Fruit fly (Drosophila melanogaster) whole organism, embryonic: Measurements from ENCODE around the gene Ublcp1.
A peak's percentile ranks its signal among the peaks of the same experiment; 100 is the strongest.

Experiments
- Antp ChIP-seq: fragments of 200-800 bp; sonication (Bioruptor generic); optimal IDR thresholded peaks from 3 replicates; lab custom pipeline; 2016; ENCODE audit warnings: missing biosample characterization, missing genetic modification characterization
- Bteb2 ChIP-seq: fragments of 200-800 bp; sonication (Bioruptor generic); optimal IDR thresholded peaks from 2 replicates; lab custom pipeline; 2016; ENCODE audit warnings: missing biosample characterization, missing genetic modification characterization
- CG10543 ChIP-seq: fragments of 200-800 bp; sonication (Bioruptor generic); optimal IDR thresholded peaks from 3 replicates; lab custom pipeline; 2017; ENCODE audit warnings: missing biosample characterization, mild to moderate bottlenecking, missing genetic modification characterization, moderate library complexity
- CG10979 ChIP-seq: fragments of 200-800 bp; sonication (Bioruptor generic); optimal IDR thresholded peaks from 2 replicates; lab custom pipeline; 2018; ENCODE audit warnings: missing biosample characterization, mild to moderate bottlenecking, missing genetic modification characterization, moderate library complexity
- CG12104 ChIP-seq: fragments of 200-800 bp; sonication (Bioruptor generic); optimal IDR thresholded peaks from 3 replicates; lab custom pipeline; 2016; ENCODE audit warnings: missing biosample characterization, missing genetic modification characterization
- CG12942 ChIP-seq: fragments of 200-800 bp; sonication (Bioruptor generic); optimal IDR thresholded peaks from 3 replicates; lab custom pipeline; 2016; ENCODE audit warnings: missing biosample characterization, missing genetic modification characterization
- CG14050 ChIP-seq: fragments of 200-800 bp; sonication (Bioruptor generic); IDR thresholded peaks from 3 replicates; pipeline ENCODE4 v1.3.6; 2022; ENCODE audit warnings: missing biosample characterization, missing genetic modification characterization
- CG14667 ChIP-seq: fragments of 200-800 bp; sonication (Bioruptor generic); IDR thresholded peaks from 2 replicates; pipeline ENCODE4 v1.3.6; 2022; ENCODE audit warnings: missing biosample characterization, missing genetic modification characterization
- CG15011 ChIP-seq: fragments of 200-800 bp; sonication (Bioruptor generic); optimal IDR thresholded peaks from 3 replicates; lab custom pipeline; 2018; ENCODE audit warnings: missing biosample characterization, mild to moderate bottlenecking, missing genetic modification characterization
- CG15514 ChIP-seq: fragments of 200-800 bp; sonication (Bioruptor generic); optimal IDR thresholded peaks from 3 replicates; lab custom pipeline; 2017; ENCODE audit warnings: missing biosample characterization, missing genetic modification characterization, mild to moderate bottlenecking, moderate library complexity, missing genetic modification reagents
- CG15696 ChIP-seq: fragments of 200-800 bp; sonication (Bioruptor generic); optimal IDR thresholded peaks from 2 replicates; lab custom pipeline; 2019; ENCODE audit warnings: missing biosample characterization, mild to moderate bottlenecking, missing genetic modification characterization, moderate library complexity
- CG17186 ChIP-seq: fragments of 200-800 bp; sonication (Bioruptor generic); optimal IDR thresholded peaks from 3 replicates; lab custom pipeline; 2017; ENCODE audit warnings: missing biosample characterization, missing genetic modification reagents, missing genetic modification characterization
- CG18764 ChIP-seq: fragments of 200-800 bp; sonication (Bioruptor generic); optimal IDR thresholded peaks from 3 replicates; lab custom pipeline; 2016; ENCODE audit warnings: missing biosample characterization, missing genetic modification characterization
- CG2120 ChIP-seq: fragments of 200-800 bp; sonication (Bioruptor generic); optimal IDR thresholded peaks from 3 replicates; lab custom pipeline; 2016; ENCODE audit warnings: missing biosample characterization, missing genetic modification characterization
- CG2202 ChIP-seq: fragments of 200-800 bp; sonication (Bioruptor generic); optimal IDR thresholded peaks from 2 replicates; lab custom pipeline; 2018; ENCODE audit warnings: missing biosample characterization, mild to moderate bottlenecking, missing genetic modification characterization
- CG31388 ChIP-seq: fragments of 200-800 bp; sonication (Bioruptor generic); optimal IDR thresholded peaks from 2 replicates; lab custom pipeline; 2016; ENCODE audit warnings: missing biosample characterization, missing genetic modification characterization
- CG5245 ChIP-seq: fragments of 200-800 bp; sonication (Bioruptor generic); optimal IDR thresholded peaks from 3 replicates; lab custom pipeline; 2016; ENCODE audit warnings: missing biosample characterization, missing genetic modification characterization
- CG6272 ChIP-seq: fragments of 200-800 bp; sonication (Bioruptor generic); IDR thresholded peaks from 2 replicates; pipeline ENCODE4 v1.3.6; 2022; ENCODE audit warnings: missing biosample characterization, missing genetic modification characterization
- CG6683 ChIP-seq: fragments of 200-800 bp; sonication (Bioruptor generic); optimal IDR thresholded peaks from 2 replicates; lab custom pipeline; 2017; ENCODE audit warnings: missing biosample characterization, mild to moderate bottlenecking, missing genetic modification characterization, missing genetic modification reagents
- CG7357 ChIP-seq: fragments of 200-800 bp; sonication (Bioruptor generic); IDR thresholded peaks from 3 replicates; pipeline ENCODE4 v1.3.6; 2022; ENCODE audit warnings: missing biosample characterization, missing genetic modification characterization
- CG7839 ChIP-seq: fragments of 200-800 bp; sonication (Bioruptor generic); optimal IDR thresholded peaks from 3 replicates; lab custom pipeline; 2018; ENCODE audit warnings: missing biosample characterization, mild to moderate bottlenecking, missing genetic modification characterization, moderate library complexity
- Dip2 ChIP-seq: fragments of 200-800 bp; sonication (Bioruptor generic); IDR thresholded peaks from 2 replicates; pipeline ENCODE4 v1.3.6; 2022; ENCODE audit warnings: missing biosample characterization, missing genetic modification characterization
- Dll ChIP-seq: fragments of 200-800 bp; sonication (Bioruptor generic); IDR thresholded peaks from 4 replicates; pipeline ENCODE4 v1.3.6; 2022; ENCODE audit warnings: missing biosample characterization, missing genetic modification characterization; ENCODE audit not compliant: partially characterized antibody
- Drgx ChIP-seq: fragments of 200-800 bp; sonication (Bioruptor generic); IDR thresholded peaks from 2 replicates; pipeline ENCODE4 v1.3.6; 2022; ENCODE audit warnings: missing biosample characterization, missing genetic modification characterization
- ERR ChIP-seq: fragments of 200-800 bp; sonication (Bioruptor generic); optimal IDR thresholded peaks from 2 replicates; lab custom pipeline; 2016; ENCODE audit warnings: missing biosample characterization, missing genetic modification characterization
- Gug ChIP-seq: fragments of 200-800 bp; sonication (Bioruptor generic); IDR thresholded peaks from 4 replicates; pipeline ENCODE4 v1.3.6; 2022; ENCODE audit warnings: missing biosample characterization, missing genetic modification characterization
- H2.0 ChIP-seq: fragments of 200-800 bp; sonication (Bioruptor generic); IDR thresholded peaks from 2 replicates; pipeline ENCODE4 v1.3.6; 2022; ENCODE audit warnings: missing biosample characterization, missing genetic modification characterization
- HLHmδ ChIP-seq: fragments of 200-800 bp; sonication (Bioruptor generic); optimal IDR thresholded peaks from 2 replicates; lab custom pipeline; 2018; ENCODE audit warnings: missing biosample characterization, mild to moderate bottlenecking, missing genetic modification characterization, moderate library complexity
- Hr39 ChIP-seq: fragments of >200 bp; optimal IDR thresholded peaks from 2 replicates; lab custom pipeline; 2017
- Hr78 ChIP-seq, 2 experiments: fragments of 200-800 bp in 1 of 2; fragments of >200 bp in 1 of 2; sonication (Bioruptor generic) in 1 of 2; optimal IDR thresholded peaks; 2 replicates each; lab custom pipeline; 2017 to 2019; ENCODE audit warnings: missing biosample characterization in 2 of 2, missing genetic modification characterization in 2 of 2, mild to moderate bottlenecking in 1 of 2, moderate library complexity in 1 of 2
- Kr ChIP-seq: fragments of 200-800 bp; sonication (Bioruptor generic); optimal IDR thresholded peaks from 2 replicates; lab custom pipeline; 2017; ENCODE audit warnings: missing biosample characterization, mild to moderate bottlenecking, missing genetic modification characterization
- Lhr ChIP-seq: fragments of 200-800 bp; sonication (Bioruptor generic); optimal IDR thresholded peaks from 3 replicates; lab custom pipeline; 2017; ENCODE audit warnings: mild to moderate bottlenecking, missing biosample characterization, missing genetic modification reagents, missing genetic modification characterization
- Opbp ChIP-seq: fragments of 200-800 bp; sonication (Bioruptor generic); IDR thresholded peaks from 3 replicates; pipeline ENCODE4 v1.3.6; 2022; ENCODE audit warnings: missing biosample characterization, missing genetic modification characterization; ENCODE audit not compliant: partially characterized antibody
- ato ChIP-seq: fragments of 200-800 bp; sonication (Bioruptor generic); IDR thresholded peaks from 2 replicates; pipeline ENCODE4 v1.3.6; 2022; ENCODE audit warnings: missing biosample characterization, missing genetic modification characterization; ENCODE audit not compliant: partially characterized antibody
- chinmo ChIP-seq: fragments of 200-800 bp; sonication (Bioruptor generic); IDR thresholded peaks from 4 replicates; pipeline ENCODE4 v1.3.6; 2022; ENCODE audit warnings: missing biosample characterization, missing genetic modification characterization; ENCODE audit not compliant: partially characterized antibody
- cwo ChIP-seq: fragments of 200-800 bp; sonication (Bioruptor generic); optimal IDR thresholded peaks from 3 replicates; lab custom pipeline; 2017; ENCODE audit warnings: missing biosample characterization, missing genetic modification characterization, mild to moderate bottlenecking, moderate library complexity, missing genetic modification reagents
- dati ChIP-seq: fragments of 200-800 bp; sonication (Bioruptor generic); IDR thresholded peaks from 2 replicates; pipeline ENCODE4 v1.3.6; 2022; ENCODE audit warnings: missing biosample characterization, missing genetic modification characterization
- dimm ChIP-seq: fragments of 200-800 bp; sonication (Bioruptor generic); IDR thresholded peaks from 2 replicates; pipeline ENCODE4 v1.3.6; 2022; ENCODE audit warnings: missing biosample characterization, missing genetic modification characterization
- disco-r ChIP-seq: fragments of 200-800 bp; sonication (Bioruptor generic); optimal IDR thresholded peaks from 2 replicates; lab custom pipeline; 2016; ENCODE audit warnings: missing biosample characterization, missing genetic modification characterization
- dpn ChIP-seq, 2 experiments: fragments of 200-800 bp; sonication (Bioruptor generic); optimal IDR thresholded peaks; 3 replicates each; lab custom pipeline; 2016; ENCODE audit warnings: missing biosample characterization in 2 of 2, missing genetic modification characterization in 2 of 2
- fd102C ChIP-seq: fragments of 200-800 bp; sonication (Bioruptor generic); optimal IDR thresholded peaks from 2 replicates; lab custom pipeline; 2018; ENCODE audit warnings: missing biosample characterization, mild to moderate bottlenecking, missing genetic modification characterization, moderate library complexity
- gce ChIP-seq: fragments of 200-800 bp; sonication (Bioruptor generic); IDR thresholded peaks from 3 replicates; pipeline ENCODE4 v1.3.6; 2022; ENCODE audit warnings: missing biosample characterization, missing genetic modification characterization
- insv ChIP-seq, 2 experiments: fragments of 200-800 bp; sonication (Bioruptor generic); optimal IDR thresholded peaks; 3 replicates each; lab custom pipeline; 2016 to 2018; ENCODE audit warnings: missing biosample characterization in 2 of 2, missing genetic modification characterization in 2 of 2
- lab ChIP-seq: fragments of 200-800 bp; sonication (Bioruptor generic); optimal IDR thresholded peaks from 3 replicates; lab custom pipeline; 2017; ENCODE audit warnings: missing biosample characterization, missing genetic modification characterization, mild to moderate bottlenecking, moderate library complexity, missing genetic modification reagents
- nmo ChIP-seq: fragments of 200-800 bp; sonication (Bioruptor generic); optimal IDR thresholded peaks from 2 replicates; lab custom pipeline; 2018; ENCODE audit warnings: missing biosample characterization, mild to moderate bottlenecking, missing genetic modification characterization, moderate library complexity
- stwl ChIP-seq: fragments of 200-800 bp; sonication (Bioruptor generic); optimal IDR thresholded peaks from 3 replicates; lab custom pipeline; 2018; ENCODE audit warnings: missing biosample characterization, mild to moderate bottlenecking, missing genetic modification characterization, moderate library complexity
- tll ChIP-seq, 2 experiments: fragments of 200-800 bp in 1 of 2; fragments of >200 bp in 1 of 2; sonication (Bioruptor generic) in 1 of 2; optimal IDR thresholded peaks; 2 replicates each; lab custom pipeline; 2017 to 2019; ENCODE audit warnings: missing biosample characterization in 2 of 2, missing genetic modification characterization in 2 of 2, mild to moderate bottlenecking in 1 of 2, moderate library complexity in 1 of 2
- trh ChIP-seq: fragments of 200-800 bp; sonication (Bioruptor generic); optimal IDR thresholded peaks from 2 replicates; lab custom pipeline; 2016; ENCODE audit warnings: missing biosample characterization, missing genetic modification characterization
- ttk ChIP-seq: fragments of 200-800 bp; sonication (Bioruptor generic); IDR thresholded peaks from 2 replicates; pipeline ENCODE4 v2.1.2; 2022; ENCODE audit warnings: missing biosample characterization, missing genetic modification characterization
- zf30C ChIP-seq: fragments of 200-800 bp; sonication (Bioruptor generic); optimal IDR thresholded peaks from 3 replicates; lab custom pipeline; 2018; ENCODE audit warnings: missing biosample characterization, mild to moderate bottlenecking, missing genetic modification characterization

Gene Ublcp1

dm6 chr3R:23028506-23028905 is 32.8 kb upstream of the Ublcp1 start (continued):
- peak; percentile 45; the same call in 1 of the 2 replicates for TF ChIP-seq H2.0 (GFP tag; lab: Robert Waterston, UW)
- TF ChIP-seq Opbp (GFP tag; lab: Robert Waterston, UW): no peak
- TF ChIP-seq CG6683 (GFP tag; lab: Kevin White, UChicago): no peak
- no peak for TF ChIP-seq Hr39 (lab: Kevin White, UChicago)
- TF ChIP-seq CG14050 (GFP tag; lab: Robert Waterston, UW): no peak
- TF ChIP-seq Dll (GFP tag; lab: Robert Waterston, UW): no peak
- TF ChIP-seq trh (GFP tag; lab: Kevin White, UChicago): no peak
- TF ChIP-seq CG15696: no peak
- TF ChIP-seq CG12104 (GFP tag; lab: Kevin White, UChicago): peak; percentile 37
- no peak for TF ChIP-seq ato (GFP tag; lab: Robert Waterston, UW)
- peak; percentile 43 for TF ChIP-seq Bteb2
- peak; percentile 46; the same call in 1 of the 2 replicates for TF ChIP-seq Drgx (GFP tag; lab: Robert Waterston, UW)
- no peak for TF ChIP-seq CG14667 (GFP tag; lab: Robert Waterston, UW)
- no peak for TF ChIP-seq stwl (tag; lab: Kevin White, UChicago)
- TF ChIP-seq ttk (GFP tag; lab: Robert Waterston, UW): 0 out of 2 replicates have a peak, but pooled peaks have one; percentile 28
- peak; percentile 79 for TF ChIP-seq CG2120 (GFP tag; lab: Kevin White, UChicago)
- TF ChIP-seq chinmo (GFP tag; lab: Robert Waterston, UW): no peak
- peak; percentile 17 for TF ChIP-seq CG15514 (GFP tag; lab: Kevin White, UChicago)
- peak; percentile 67 for TF ChIP-seq Antp (GFP tag; lab: Kevin White, UChicago)
- no peak for TF ChIP-seq CG10979
- TF ChIP-seq CG2202: no peak
- TF ChIP-seq CG7839 (tag; lab: Kevin White, UChicago): peak; percentile 64
- no peak for TF ChIP-seq Dip2 (GFP tag; lab: Robert Waterston, UW)
- TF ChIP-seq dpn (GFP tag; optimal IDR thresholded peaks at IDR 0.05; lab: Kevin White, UChicago): peak; percentile 40 to 71
- no peak for TF ChIP-seq zf30C
- no peak for TF ChIP-seq tll (GFP tag; optimal IDR thresholded peaks at IDR 0.05; lab: Kevin White, UChicago)
- TF ChIP-seq ERR (GFP tag; lab: Kevin White, UChicago): no peak
- TF ChIP-seq CG12942 (GFP tag; lab: Kevin White, UChicago): no peak
- TF ChIP-seq HLHmδ (GFP tag; lab: Kevin White, UChicago): no peak
- TF ChIP-seq Gug: peak; percentile 66; the same call in 1 of the 4 replicates
- TF ChIP-seq nmo (GFP tag; lab: Kevin White, UChicago): peak; percentile 36
- TF ChIP-seq CG5245 (GFP tag; lab: Kevin White, UChicago): peak; percentile 13
- TF ChIP-seq Lhr: no peak
- no peak for TF ChIP-seq CG15011 (GFP tag; lab: Kevin White, UChicago)
- peak; percentile 44 for TF ChIP-seq cwo (GFP tag; lab: Kevin White, UChicago)
- no peak for TF ChIP-seq gce
- no peak for TF ChIP-seq CG17186 (GFP tag; lab: Kevin White, UChicago)
- no peak for TF ChIP-seq insv (GFP tag; optimal IDR thresholded peaks at IDR 0.05; lab: Kevin White, UChicago)
- TF ChIP-seq CG31388: no peak
- no peak for TF ChIP-seq Hr78 (GFP tag; optimal IDR thresholded peaks at IDR 0.05; lab: Kevin White, UChicago)
- no peak for TF ChIP-seq CG18764 (GFP tag; lab: Kevin White, UChicago)
- no peak for TF ChIP-seq disco-r (GFP tag; lab: Kevin White, UChicago)
- TF ChIP-seq Kr: no peak
- TF ChIP-seq lab (GFP tag; lab: Kevin White, UChicago): peak; percentile 68
- no peak for TF ChIP-seq dimm
- TF ChIP-seq CG10543 (GFP tag; lab: Kevin White, UChicago): peak; percentile 53
- TF ChIP-seq CG7357 (GFP tag; lab: Robert Waterston, UW): peak; percentile 56; the same call in 1 of the 3 replicates
- no peak for TF ChIP-seq fd102C
- no peak for TF ChIP-seq dati (GFP tag; lab: Robert Waterston, UW)
- TF ChIP-seq CG6272 (GFP tag; lab: Robert Waterston, UW): peak; percentile 12; the same call in 1 of the 2 replicates
